Worm (Caenorhabditis elegans) whole organism, L4 larva: Measurements from ENCODE around the gene cpna-3.

Experiments used
- F26F4.8 ChIP-seq: fragments of 200-800 bp; sonication (Bioruptor generic); conservative IDR thresholded peaks from 2 replicates; pipeline ENCODE4 v1.3.6; 2022; ENCODE audit warnings: missing genetic modification characterization, missing compliant biosample characterization
- T26A8.4 ChIP-seq: fragments of 200-800 bp; sonication (Bioruptor generic); IDR thresholded peaks from 2 replicates; pipeline ENCODE4 v1.3.6; 2022; ENCODE audit warnings: missing genetic modification characterization, missing compliant biosample characterization
- Y105C5A.15 ChIP-seq: fragments of 200-800 bp; sonication (Bioruptor generic); IDR thresholded peaks from 2 replicates; pipeline ENCODE4 v1.3.6; 2022; ENCODE audit warnings: missing genetic modification characterization, missing compliant biosample characterization
- Y48G9A.11 ChIP-seq: fragments of 200-800 bp; sonication (Bioruptor generic); IDR thresholded peaks from 2 replicates; pipeline ENCODE4 v1.3.6; 2022; ENCODE audit warnings: missing genetic modification reagents, missing genetic modification characterization, missing compliant biosample characterization
- aha-1 ChIP-seq: fragments of 150-350 bp; peaks from one replicate; lab custom pipeline; 2014; ENCODE audit warnings: missing biosample characterization, missing genetic modification characterization
- ama-1 ChIP-seq: fragments of 150-350 bp; optimal IDR thresholded peaks from 2 replicates; lab custom pipeline; 2014; ENCODE audit warnings: inconsistent platforms, mixed read lengths
- arid-1 ChIP-seq: fragments of 200-800 bp; sonication (Bioruptor generic); conservative IDR thresholded peaks from 2 replicates; pipeline ENCODE4 v1.3.6; 2022; ENCODE audit warnings: missing genetic modification reagents, missing genetic modification characterization, missing compliant biosample characterization
- attf-4 ChIP-seq: sonication (generic microtip); optimal IDR thresholded peaks from 3 replicates; lab custom pipeline; 2017; ENCODE audit warnings: missing biosample characterization, missing genetic modification characterization
- ceh-20 ChIP-seq: fragments of 200-800 bp; sonication (Bioruptor generic); IDR thresholded peaks from 2 replicates; pipeline ENCODE4 v1.3.6; 2022; ENCODE audit warnings: missing genetic modification reagents, missing genetic modification characterization, missing compliant biosample characterization
- ceh-44 ChIP-seq: fragments of 200-800 bp; sonication (Bioruptor generic); IDR thresholded peaks from 2 replicates; pipeline ENCODE4 v1.3.6; 2022; ENCODE audit warnings: missing genetic modification reagents, missing genetic modification characterization, missing compliant biosample characterization
- ces-1 ChIP-seq: fragments of 150-350 bp; sonication (generic microtip); optimal IDR thresholded peaks from 4 replicates; lab custom pipeline; 2014; ENCODE audit warnings: missing biosample characterization, missing genetic modification reagents, missing genetic modification characterization
- cey-2 ChIP-seq: sonication (generic microtip); optimal IDR thresholded peaks from 3 replicates; lab custom pipeline; 2017; ENCODE audit warnings: missing genetic modification characterization, mild to moderate bottlenecking, missing compliant biosample characterization, antibody characterized with exemption, borderline replicate concordance; ENCODE audit not compliant: insufficient read depth
- ctbp-1 ChIP-seq: fragments of 200-800 bp; sonication (Bioruptor generic); IDR thresholded peaks from 2 replicates; pipeline ENCODE4 v1.3.6; 2022; ENCODE audit warnings: missing genetic modification reagents, missing genetic modification characterization, missing compliant biosample characterization
- daf-16 ChIP-seq, 3 experiments: sonication (generic microtip); optimal IDR thresholded peaks; 2 replicates each; lab custom pipeline; 2016 to 2017; ENCODE audit warnings: missing genetic modification characterization in 3 of 3, missing genetic modification reagents in 3 of 3, mild to moderate bottlenecking in 2 of 3, missing compliant biosample characterization in 2 of 3, missing biosample characterization in 1 of 3, moderate library complexity in 1 of 3
- egl-27 ChIP-seq: sonication (generic microtip); optimal IDR thresholded peaks from 3 replicates; lab custom pipeline; 2017; ENCODE audit warnings: missing biosample characterization, missing genetic modification reagents, missing genetic modification characterization
- fos-1 ChIP-seq: fragments of 150-350 bp; optimal IDR thresholded peaks from 2 replicates; lab custom pipeline; 2014; ENCODE audit warnings: missing biosample characterization, missing genetic modification characterization
- hif-1 ChIP-seq, 2 experiments: sonication (generic microtip); optimal IDR thresholded peaks; 2 replicates each; lab custom pipeline; 2016 to 2017; ENCODE audit warnings: missing compliant biosample characterization in 2 of 2, missing genetic modification characterization in 2 of 2, missing genetic modification reagents in 2 of 2, missing genotype in 2 of 2, mild to moderate bottlenecking in 1 of 2
- hlh-11 ChIP-seq: fragments of 200-800 bp; sonication (Bioruptor generic); optimal IDR thresholded peaks from 2 replicates; lab custom pipeline; 2018; ENCODE audit warnings: mild to moderate bottlenecking, missing genetic modification characterization, missing compliant biosample characterization
- madf-9 ChIP-seq: fragments of 200-800 bp; sonication (Bioruptor generic); conservative IDR thresholded peaks from 2 replicates; pipeline ENCODE4 v1.3.6; 2022; ENCODE audit warnings: missing genetic modification reagents, missing genetic modification characterization, missing compliant biosample characterization
- mep-1 ChIP-seq: fragments of 150-350 bp; sonication (generic microtip); optimal IDR thresholded peaks from 3 replicates; lab custom pipeline; 2014; ENCODE audit warnings: missing biosample characterization, missing genetic modification characterization
- mxl-2 ChIP-seq: fragments of 200-800 bp; sonication (Bioruptor generic); conservative IDR thresholded peaks from 2 replicates; pipeline ENCODE4 v1.3.6; 2022; ENCODE audit warnings: missing genetic modification reagents, missing genetic modification characterization, missing compliant biosample characterization
- nhr-102 ChIP-seq: sonication (generic microtip); optimal IDR thresholded peaks from 2 replicates; lab custom pipeline; 2016; ENCODE audit warnings: mild to moderate bottlenecking, missing genetic modification characterization, moderate library complexity, missing compliant biosample characterization
- nhr-111 ChIP-seq: fragments of 200-800 bp; sonication (Bioruptor generic); optimal IDR thresholded peaks from 2 replicates; lab custom pipeline; 2018; ENCODE audit warnings: mild to moderate bottlenecking, missing genetic modification characterization, missing compliant biosample characterization
- nhr-42 ChIP-seq: fragments of 200-800 bp; sonication (Bioruptor generic); IDR thresholded peaks from 2 replicates; pipeline ENCODE4 v1.3.6; 2022; ENCODE audit warnings: missing genetic modification characterization, missing compliant biosample characterization
- nhr-6 ChIP-seq: fragments of 150-350 bp; optimal IDR thresholded peaks from 2 replicates; lab custom pipeline; 2014; ENCODE audit warnings: missing biosample characterization, missing genetic modification characterization
- nhr-76 ChIP-seq: fragments of 150-350 bp; optimal IDR thresholded peaks from 2 replicates; lab custom pipeline; 2014; ENCODE audit warnings: missing biosample characterization, missing genetic modification characterization
- pha-4 ChIP-seq, 2 experiments: fragments of 150-350 bp in 1 of 2; fragments of 200-800 bp in 1 of 2; sonication (Bioruptor generic) in 1 of 2; IDR thresholded peaks in 1 of 2; optimal IDR thresholded peaks in 1 of 2; 2 replicates each; pipeline versions ENCODE4 v1.3.6 to Lab custom; 2014 to 2022; ENCODE audit warnings: missing genetic modification characterization in 2 of 2, missing genetic modification reagents in 2 of 2, missing biosample characterization in 1 of 2, missing compliant biosample characterization in 1 of 2
- skn-1 ChIP-seq: fragments of 150-350 bp; optimal IDR thresholded peaks from 2 replicates; lab custom pipeline; 2014; ENCODE audit warnings: missing biosample characterization, missing genetic modification characterization
- snpc-1.2 ChIP-seq: fragments of 200-800 bp; sonication (Bioruptor generic); IDR thresholded peaks from 2 replicates; pipeline ENCODE4 v1.3.6; 2022; ENCODE audit warnings: missing genetic modification reagents, missing genetic modification characterization, missing compliant biosample characterization
- spr-1 ChIP-seq: sonication (generic microtip); optimal IDR thresholded peaks from 2 replicates; lab custom pipeline; 2016; ENCODE audit warnings: mild to moderate bottlenecking, missing genetic modification characterization, missing compliant biosample characterization
- spr-3 ChIP-seq: fragments of 200-800 bp; sonication (Bioruptor generic); optimal IDR thresholded peaks from 2 replicates; lab custom pipeline; 2018; ENCODE audit warnings: mild to moderate bottlenecking, missing genetic modification characterization, missing compliant biosample characterization
- unc-39 ChIP-seq: sonication (generic microtip); optimal IDR thresholded peaks from 2 replicates; lab custom pipeline; 2017; ENCODE audit warnings: missing biosample characterization, missing genetic modification characterization
- unc-62 ChIP-seq, 3 experiments: fragments of 150-350 bp in 1 of 3; sonication (generic microtip); optimal IDR thresholded peaks in 2 of 3; peaks in 1 of 3; 1 replicate in 1 of 3; 2 replicates in 2 of 3; lab custom pipeline; 2014 to 2017; ENCODE audit warnings: missing biosample characterization in 3 of 3, missing genetic modification characterization in 3 of 3, missing genetic modification reagents in 3 of 3, missing genotype in 1 of 3
- zfp-3 ChIP-seq: fragments of 200-800 bp; sonication (Bioruptor generic); conservative IDR thresholded peaks from 2 replicates; pipeline ENCODE4 v1.3.6; 2022; ENCODE audit warnings: missing genetic modification reagents, missing genetic modification characterization, missing compliant biosample characterization
- zip-11 ChIP-seq: fragments of 200-800 bp; sonication (Bioruptor generic); IDR thresholded peaks from 2 replicates; pipeline ENCODE4 v1.3.6; 2022; ENCODE audit warnings: missing genetic modification characterization, missing compliant biosample characterization
- ztf-7 ChIP-seq: fragments of 150-350 bp; optimal IDR thresholded peaks from 2 replicates; lab custom pipeline; 2014; ENCODE audit warnings: missing biosample characterization, missing genetic modification characterization

cpna-3 gene

ce11 chrIV:9093932-9094331 is 2.7 kb upstream of the cpna-3 start, which contains the start of gene lpl-1:
Gene lpl-1, minus strand, starts transcription at chrIV:9094032.
- no peak for TF ChIP-seq nhr-102 (tag; lab: Kevin White, UChicago)
- no peak for TF ChIP-seq nhr-76 (tag; lab: Kevin White, UChicago)
- TF ChIP-seq nhr-111 (GFP tag; lab: Kevin White, UChicago): no peak
- TF ChIP-seq ama-1 (lab: Kevin White, UChicago): peak; percentile 6
- no peak for TF ChIP-seq mxl-2
- TF ChIP-seq hlh-11: no peak
- TF ChIP-seq aha-1: no peak
- TF ChIP-seq egl-27 (tag; lab: Kevin White, UChicago): no peak

DNA sequence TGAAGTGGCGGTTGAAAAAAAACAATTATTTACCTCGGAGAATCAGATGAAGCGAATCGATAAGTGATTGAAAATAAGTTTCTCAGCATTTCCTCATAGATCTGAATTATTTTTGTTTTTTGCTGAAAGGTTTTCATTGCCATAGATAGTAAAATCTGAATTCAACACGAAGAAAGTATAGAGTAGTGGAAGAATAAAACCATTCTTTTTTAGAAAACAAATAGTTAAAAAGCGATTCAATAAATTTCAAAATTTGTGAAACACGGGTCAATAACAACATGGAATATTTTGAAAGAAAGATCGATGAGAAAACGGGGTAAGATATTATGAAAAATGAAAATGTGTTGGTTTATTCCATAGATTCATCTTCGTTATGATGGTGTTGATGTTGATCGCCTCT is 2.3 kb upstream of the cpna-3 start, which contains the start of gene mrpl-42:
Gene mrpl-42 (minus strand): TSS at position 101 of the 400 bp plus-strand sequence.
- no peak for TF ChIP-seq ceh-44 (GFP tag; lab: Robert Waterston, UW)
- TF ChIP-seq spr-3 (GFP tag; lab: Kevin White, UChicago): no peak
- TF ChIP-seq ces-1 (GFP tag; lab: Kevin White, UChicago): no peak
- TF ChIP-seq Y105C5A.15 (GFP tag; lab: Robert Waterston, UW): no peak
- TF ChIP-seq daf-16 (GFP tag; optimal IDR thresholded peaks at IDR 0.05; lab: Kevin White, UChicago): no peak
- no peak for TF ChIP-seq daf-16 (tag; optimal IDR thresholded peaks at IDR 0.05; lab: Kevin White, UChicago)
- TF ChIP-seq skn-1 (tag; lab: Kevin White, UChicago): no peak
- no peak for TF ChIP-seq madf-9
- no peak for TF ChIP-seq ceh-20 (GFP tag; lab: Robert Waterston, UW)
- TF ChIP-seq ztf-7: no peak
- no peak for TF ChIP-seq pha-4 (GFP tag; IDR thresholded peaks at IDR 0.05; lab: Robert Waterston, UW)
- TF ChIP-seq pha-4 (tag; optimal IDR thresholded peaks at IDR 0.05; lab: Kevin White, UChicago): no peak
- TF ChIP-seq ctbp-1 (GFP tag; lab: Robert Waterston, UW): no peak
- TF ChIP-seq unc-62 (GFP tag; optimal IDR thresholded peaks at IDR 0.05 in 1 of 2; lab: Kevin White, UChicago): no peak
- TF ChIP-seq unc-62 (tag; optimal IDR thresholded peaks at IDR 0.05; lab: Kevin White, UChicago): no peak
- no peak for TF ChIP-seq arid-1 (GFP tag; lab: Robert Waterston, UW)
- TF ChIP-seq Y48G9A.11 (GFP tag; lab: Robert Waterston, UW): no peak
- no peak for TF ChIP-seq unc-39 (tag; lab: Kevin White, UChicago)
- no peak for TF ChIP-seq zfp-3 (GFP tag; lab: Robert Waterston, UW)
- TF ChIP-seq hif-1 (tag; optimal IDR thresholded peaks at IDR 0.05; lab: Kevin White, UChicago): no peak
- TF ChIP-seq zip-11 (GFP tag; lab: Robert Waterston, UW): no peak
- no peak for TF ChIP-seq nhr-6 (tag; lab: Kevin White, UChicago)

- no peak for TF ChIP-seq fos-1 (tag; lab: Kevin White, UChicago)
- TF ChIP-seq attf-4 (tag; lab: Kevin White, UChicago): no peak
- TF ChIP-seq spr-3 (GFP tag; lab: Kevin White, UChicago): no peak
- no peak for TF ChIP-seq arid-1 (GFP tag; lab: Robert Waterston, UW)
- TF ChIP-seq T26A8.4 (GFP tag; lab: Robert Waterston, UW): no peak
- TF ChIP-seq snpc-1.2 (GFP tag; lab: Robert Waterston, UW): no peak
- TF ChIP-seq F26F4.8: no peak
- no peak for TF ChIP-seq mep-1 (tag; lab: Kevin White, UChicago)
- no peak for TF ChIP-seq zfp-3 (GFP tag; lab: Robert Waterston, UW)
- no peak for TF ChIP-seq nhr-42 (GFP tag; lab: Robert Waterston, UW)
- TF ChIP-seq cey-2 (tag; lab: Kevin White, UChicago): no peak
- TF ChIP-seq ces-1 (GFP tag; lab: Kevin White, UChicago): no peak
- no peak for TF ChIP-seq skn-1 (tag; lab: Kevin White, UChicago)
- no peak for TF ChIP-seq spr-1
Measured at ce11 chrIV:9095553-9095952, 1.1 kb upstream of the cpna-3 start, which contains the start of gene icln-1. Gene icln-1, minus strand, starts transcription at chrIV:9095653.
